Fruit fly (Drosophila melanogaster): ENCODE results near the gene CG13001.

- TF ChIP-seq CG7101 (tag; optimal IDR thresholded peaks at IDR 0.05), result no peak
- TF ChIP-seq CG33017 (tag; optimal IDR thresholded peaks at IDR 0.05), result no peak
- TF ChIP-seq CG5204 (GFP tag; optimal IDR thresholded peaks at IDR 0.05), result no peak
- TF ChIP-seq Clk (GFP tag; optimal IDR thresholded peaks at IDR 0.05), result no peak
- TF ChIP-seq CG11617 (GFP tag; optimal IDR thresholded peaks at IDR 0.05), result no peak
Measured at dm6 chrX:16912965-16913755, 29.5 kb downstream of the CG13001 start, which contains the start of gene CG4928.

Data from whole organism, adult.